Worm (Caenorhabditis elegans) whole organism, L1 larva: Measurements from ENCODE around the gene srlf-4.

Source experiments
- ama-1 ChIP-seq: fragments of 150-350 bp; optimal IDR thresholded peaks from 2 replicates; lab custom pipeline; 2014
- isw-1 ChIP-seq: fragments of 200-800 bp; sonication (Bioruptor generic); IDR thresholded peaks from 2 replicates; pipeline ENCODE4 v1.3.6; 2022; ENCODE audit warnings: missing genetic modification characterization, missing compliant biosample characterization
- lin-15B ChIP-seq: fragments of 150-350 bp; sonication (generic microtip); optimal IDR thresholded peaks from 3 replicates; lab custom pipeline; 2014; ENCODE audit warnings: missing biosample characterization, missing genetic modification characterization
- lin-35 ChIP-seq, 2 experiments: fragments of 150-350 bp; optimal IDR thresholded peaks; 2 replicates each; lab custom pipeline; 2014; ENCODE audit warnings: missing biosample characterization in 2 of 2, missing genetic modification characterization in 2 of 2, missing genetic modification reagents in 2 of 2
- mdl-1 ChIP-seq, 2 experiments: fragments of 150-350 bp; optimal IDR thresholded peaks; 2 replicates each; lab custom pipeline; 2014 to 2017; ENCODE audit warnings: missing biosample characterization in 2 of 2, missing genetic modification characterization in 2 of 2, inconsistent platforms in 1 of 2
- mep-1 ChIP-seq: fragments of 150-350 bp; optimal IDR thresholded peaks from 2 replicates; lab custom pipeline; 2014; ENCODE audit warnings: missing biosample characterization, missing genetic modification characterization
- nhr-11 ChIP-seq: fragments of 150-350 bp; optimal IDR thresholded peaks from 2 replicates; lab custom pipeline; 2014; ENCODE audit warnings: missing biosample characterization, missing genetic modification characterization
- nhr-19 ChIP-seq: fragments of 200-800 bp; sonication (Bioruptor generic); conservative IDR thresholded peaks from 2 replicates; pipeline ENCODE4 v1.3.6; 2022; ENCODE audit warnings: missing genetic modification characterization, missing compliant biosample characterization
- pag-3 ChIP-seq: sonication (generic microtip); optimal IDR thresholded peaks from 2 replicates; lab custom pipeline; 2017; ENCODE audit warnings: missing genetic modification characterization, mild to moderate bottlenecking, missing compliant biosample characterization, antibody characterized with exemption, borderline replicate concordance; ENCODE audit not compliant: insufficient read depth
- unc-130 ChIP-seq: fragments of 150-350 bp; optimal IDR thresholded peaks from 2 replicates; lab custom pipeline; 2017; ENCODE audit warnings: missing biosample characterization, missing genetic modification characterization, inconsistent platforms
- unc-30 ChIP-seq: sonication (generic microtip); optimal IDR thresholded peaks from 2 replicates; lab custom pipeline; 2017; ENCODE audit warnings: missing biosample characterization, missing genetic modification characterization
- unc-62 ChIP-seq: fragments of 150-350 bp; optimal IDR thresholded peaks from 2 replicates; lab custom pipeline; 2014; ENCODE audit warnings: missing biosample characterization, missing genetic modification reagents, missing genetic modification characterization
- unc-86 ChIP-seq: sonication (generic microtip); optimal IDR thresholded peaks from 2 replicates; lab custom pipeline; 2016; ENCODE audit warnings: missing genetic modification characterization, missing compliant biosample characterization
- ztf-11 ChIP-seq, 2 experiments: sonication (generic microtip); optimal IDR thresholded peaks; 2 replicates each; lab custom pipeline; 2016 to 2017; ENCODE audit warnings: missing genetic modification characterization in 2 of 2, missing biosample characterization in 1 of 2, missing compliant biosample characterization in 1 of 2

DNA sequence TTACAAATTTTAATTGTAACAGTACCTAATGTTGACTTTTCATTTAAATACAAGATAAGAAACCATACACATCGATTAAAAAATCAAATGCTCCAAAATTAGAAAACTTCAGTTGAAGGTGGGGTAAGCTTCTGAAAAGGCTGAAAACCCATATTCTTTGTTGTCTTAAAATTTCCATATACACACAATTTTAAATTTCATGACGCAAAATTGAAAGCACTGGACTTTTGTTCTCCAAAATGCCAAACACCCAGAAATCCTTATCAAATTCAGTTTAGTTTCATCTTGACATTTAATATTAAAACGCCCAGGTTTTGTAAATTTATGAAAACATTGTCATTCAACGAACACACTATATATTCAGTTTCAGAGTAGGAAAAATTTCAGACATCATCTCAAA, 35.9 kb upstream of the srlf-4 start, which contains the start of gene F55G11.7:
- TF ChIP-seq pag-3 (tag; lab: Kevin White, UChicago) (no peak), ztf-11 (tag; optimal IDR thresholded peaks at IDR 0.05; lab: Kevin White, UChicago) (no peak), lin-15B (tag; lab: Kevin White, UChicago) (no peak), nhr-19 (no peak), mep-1 (tag; lab: Kevin White, UChicago) (no peak), unc-130 (tag; lab: Kevin White, UChicago) (no peak), unc-62 (no peak), nhr-11 (tag; lab: Kevin White, UChicago) (no peak), lin-35 (GFP tag; optimal IDR thresholded peaks at IDR 0.05; lab: Kevin White, UChicago) (no peak), mdl-1 (tag; optimal IDR thresholded peaks at IDR 0.05; lab: Kevin White, UChicago) (no peak), unc-30 (tag; lab: Kevin White, UChicago) (no peak), isw-1 (GFP tag; lab: Robert Waterston, UW) (no peak), ama-1 (lab: Kevin White, UChicago) (no peak), unc-86 (tag; lab: Kevin White, UChicago) (no peak)
